Fruit fly (Drosophila melanogaster): ENCODE results near the gene Cpr66D.

Gene Cpr66D

DNA sequence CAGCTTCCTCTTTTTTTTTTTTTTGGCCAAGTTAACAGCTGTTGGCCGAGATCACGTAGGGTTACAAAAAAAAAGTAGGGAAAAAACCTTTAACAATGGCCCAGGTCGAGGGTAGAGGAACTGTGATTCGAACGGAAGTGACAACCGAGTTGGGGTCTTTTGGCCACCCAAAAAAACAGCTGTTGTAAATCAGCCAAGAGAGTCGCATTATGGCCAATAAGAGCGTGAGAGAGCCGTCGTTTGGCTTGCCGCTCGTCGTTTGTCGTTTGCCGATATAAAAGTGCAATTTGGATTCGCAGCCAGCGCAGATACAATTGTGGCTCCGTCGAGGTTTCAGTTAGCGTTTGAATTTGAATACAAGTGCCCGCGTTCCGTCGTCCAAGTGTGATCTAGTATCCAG is at the start of gene Cpr66D:
Cpr66D (plus strand) TSS at position 301 of the 400 bp plus-strand sequence.
- TF ChIP-seq noc (tag; optimal IDR thresholded peaks at IDR 0.05): no peak

DNA sequence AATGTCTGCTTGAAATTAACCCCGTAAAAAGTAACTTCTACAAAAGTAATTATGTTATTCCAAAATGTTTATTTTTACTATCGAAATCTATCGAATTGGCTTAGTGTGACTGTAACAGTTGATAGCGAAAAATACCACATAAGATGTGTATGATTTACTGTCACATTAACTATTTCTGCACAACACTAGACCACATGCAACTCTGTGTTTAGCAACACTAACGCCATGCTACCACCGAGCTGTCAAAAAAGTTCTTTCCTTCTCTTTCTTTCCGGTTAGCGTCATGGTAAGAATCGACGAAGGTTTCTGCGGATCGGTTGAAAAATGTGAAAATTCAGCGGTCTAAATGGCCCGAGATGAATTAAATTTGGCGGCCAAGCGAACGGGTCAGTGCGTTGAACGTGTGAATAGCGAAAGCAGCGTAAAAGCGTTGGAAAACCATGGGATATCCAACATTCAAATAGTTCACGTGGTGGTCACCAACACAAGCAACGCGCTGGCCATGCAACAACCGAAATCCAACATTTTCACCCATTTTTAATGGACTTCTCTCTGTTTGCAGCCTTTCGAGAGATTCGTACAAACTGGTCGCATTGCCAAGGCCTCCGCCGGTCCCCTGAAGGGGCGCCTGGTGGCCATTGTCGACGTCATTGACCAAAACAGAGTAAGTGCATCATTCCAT is 39.3 kb upstream of the Cpr66D start, which contains the start of the genes Nelf-E and RpL14:
Nelf-E (minus strand) TSS at position 128 of the 682 bp plus-strand sequence.
RpL14 (plus strand) TSS at position 255 of the 682 bp plus-strand sequence.
- TF ChIP-seq noc (tag; optimal IDR thresholded peaks at IDR 0.05): peak; percentile 85

DNA sequence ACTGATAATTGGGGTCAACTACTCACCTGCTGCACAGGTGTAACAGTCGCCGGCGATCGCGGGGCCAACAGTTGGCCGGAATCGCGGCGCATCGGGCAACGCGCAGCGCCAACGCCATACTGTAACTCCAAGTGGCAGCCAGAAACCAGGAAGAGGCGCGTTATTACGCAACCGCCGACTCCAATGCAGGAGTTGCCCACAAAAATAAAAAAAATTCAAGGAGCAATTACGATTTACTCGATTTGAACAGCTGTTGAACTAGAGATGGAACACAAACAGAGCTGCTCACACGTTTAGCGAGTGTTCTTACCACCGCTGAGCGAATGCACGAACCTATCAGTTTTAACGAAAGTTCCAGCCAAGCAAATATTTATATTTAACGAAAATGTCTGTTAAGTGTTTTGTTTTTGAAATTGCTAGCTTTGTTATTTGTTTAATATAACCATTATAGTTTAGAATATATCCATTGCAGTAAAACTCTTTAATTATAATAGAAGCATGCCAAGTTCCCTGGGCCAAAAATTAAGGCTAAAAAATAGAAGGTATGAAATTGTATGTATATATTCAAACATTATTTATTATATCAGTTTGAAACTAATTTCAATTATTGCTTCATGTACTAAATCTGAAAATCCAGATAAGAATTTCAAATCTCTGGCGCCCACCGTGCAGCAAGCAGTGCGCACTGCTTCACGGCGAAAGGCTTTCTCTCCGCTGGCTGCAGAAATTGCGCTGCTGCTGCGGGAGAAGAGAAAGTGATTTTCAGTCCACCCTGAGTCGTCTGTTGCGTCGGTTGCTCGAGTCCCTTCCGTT is 36.2 kb upstream of the Cpr66D start, which contains the start of the genes CG5989 and CG6282:
CG5989 (minus strand) TSS at position 270 of the 813 bp plus-strand sequence.
CG6282 (plus strand) TSS at position 778 of the 813 bp plus-strand sequence.
- no peak for TF ChIP-seq noc (tag; optimal IDR thresholded peaks at IDR 0.05)

DNA sequence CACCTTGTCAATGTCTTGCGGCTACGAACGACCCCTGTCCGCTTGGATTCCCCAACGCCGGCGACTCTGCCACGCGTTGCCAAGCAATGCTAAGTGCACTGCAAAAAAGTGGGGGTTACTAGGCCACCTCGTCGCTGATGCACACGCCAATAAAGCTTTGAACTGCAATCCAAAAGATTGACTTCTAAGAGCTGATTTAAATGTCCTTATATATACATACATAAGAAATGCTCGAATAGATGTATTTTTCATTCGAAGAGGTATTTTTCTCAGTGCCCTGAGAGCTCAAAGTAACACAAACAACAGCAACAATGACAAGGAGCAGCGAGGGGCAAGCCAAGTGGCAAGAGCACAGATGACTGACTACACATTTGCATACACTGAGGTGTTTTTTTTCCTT is 32.8 kb upstream of the Cpr66D start:
- TF ChIP-seq noc (tag; optimal IDR thresholded peaks at IDR 0.05): no peak

DNA sequence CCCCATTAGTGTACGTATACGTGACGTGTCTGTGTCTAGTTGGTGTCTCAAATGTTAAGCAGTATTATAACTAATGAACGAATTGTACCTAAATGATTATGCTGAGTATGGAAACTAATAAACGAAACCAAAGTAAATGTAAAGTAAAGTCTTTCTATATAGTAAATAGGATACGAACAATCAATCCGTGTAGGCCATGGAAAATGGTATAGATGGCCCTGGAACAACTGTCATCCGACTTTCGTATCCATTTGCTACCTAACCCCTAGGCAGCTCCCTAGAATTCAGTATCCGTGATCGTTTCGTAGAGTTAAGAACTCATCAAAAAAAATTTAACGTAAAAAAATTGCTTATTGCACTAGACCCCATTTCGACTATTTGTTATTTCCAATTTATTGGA is 23.3 kb upstream of the Cpr66D start, which contains the start of gene S-Lap1:
S-Lap1 (plus strand) TSS at position 301 of the 400 bp plus-strand sequence.
- TF ChIP-seq noc (tag; optimal IDR thresholded peaks at IDR 0.05): no peak

DNA sequence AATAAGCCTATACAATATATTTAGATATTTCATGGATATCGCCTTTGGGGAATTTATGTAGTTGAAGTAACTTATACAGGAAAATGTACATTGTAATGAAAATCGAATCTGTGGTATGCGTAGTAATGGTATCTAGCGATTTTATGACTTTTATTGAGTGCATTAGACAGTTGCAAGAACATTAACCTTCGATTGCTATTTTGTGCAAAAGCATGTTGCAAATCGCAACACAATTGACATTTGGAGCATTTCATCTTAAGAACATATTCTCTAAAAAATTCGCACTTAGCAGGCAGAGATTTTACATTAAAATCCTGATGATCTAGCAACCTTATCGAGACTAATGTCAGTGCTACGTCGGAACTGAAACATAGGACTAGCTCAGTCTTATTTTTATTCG is 20.7 kb upstream of the Cpr66D start, which contains the start of gene S-Lap2:
S-Lap2 (plus strand) TSS at position 301 of the 400 bp plus-strand sequence.
- no peak for TF ChIP-seq noc (tag; optimal IDR thresholded peaks at IDR 0.05)

DNA sequence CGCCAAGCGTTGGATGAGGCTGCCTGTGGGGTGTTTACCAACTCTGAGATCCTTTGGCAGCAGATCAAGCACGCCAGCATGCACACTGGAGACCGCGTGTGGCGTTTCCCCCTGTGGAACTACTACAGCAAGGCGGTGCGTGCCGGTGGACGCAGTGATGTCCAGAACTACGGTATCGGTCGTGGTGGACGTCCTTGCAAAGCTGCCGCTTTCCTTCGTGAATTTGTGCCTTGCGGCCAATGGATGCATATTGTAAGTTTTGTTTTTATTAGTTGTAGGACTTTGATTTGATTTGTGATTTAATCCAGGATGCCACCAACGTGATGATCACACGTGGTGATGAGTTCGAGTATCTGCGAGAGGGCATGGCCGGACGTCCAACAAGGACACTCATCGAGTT is 18.8 kb upstream of the Cpr66D start:
- no peak for TF ChIP-seq noc (tag; optimal IDR thresholded peaks at IDR 0.05)

DNA sequence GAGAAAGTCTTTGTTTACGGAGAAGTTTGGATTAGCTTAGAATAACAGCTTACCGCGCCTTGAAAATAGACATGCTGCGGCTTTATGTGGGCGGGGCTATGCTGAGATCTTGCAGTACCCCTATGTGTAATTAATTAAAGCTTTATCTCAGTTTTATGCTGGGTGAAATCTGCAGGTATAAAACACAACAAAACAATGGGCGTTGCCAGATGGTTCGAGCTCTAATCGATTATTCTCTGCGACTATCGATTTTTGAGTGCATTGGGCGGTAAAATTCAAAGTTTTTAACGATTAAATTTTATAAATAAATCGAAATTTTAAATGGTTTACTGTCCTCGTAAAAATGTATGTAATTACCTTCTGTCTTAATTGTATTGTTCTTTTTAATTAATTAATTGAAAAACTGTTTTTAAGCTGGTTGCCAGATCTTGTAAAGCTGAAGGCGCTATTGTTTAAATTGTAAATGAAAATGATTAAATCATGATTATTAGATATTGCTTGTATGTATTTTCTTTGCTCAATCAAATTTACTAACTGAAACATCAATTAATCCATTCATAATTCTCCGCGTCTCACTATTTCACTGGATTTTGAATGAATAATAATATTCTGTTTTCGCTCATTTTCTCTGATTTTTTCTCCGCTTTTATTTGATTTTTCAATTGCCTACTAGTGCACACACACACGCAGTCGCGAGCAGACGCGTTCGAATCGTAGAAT is 16.4 kb upstream of the Cpr66D start, which contains the start of the genes GAPsec and Zasp66:
GAPsec (minus strand) TSS at position 200 of the 720 bp plus-strand sequence.
Zasp66 (plus strand) TSS at position 670 of the 720 bp plus-strand sequence.
- no peak for TF ChIP-seq noc (tag; optimal IDR thresholded peaks at IDR 0.05)

DNA sequence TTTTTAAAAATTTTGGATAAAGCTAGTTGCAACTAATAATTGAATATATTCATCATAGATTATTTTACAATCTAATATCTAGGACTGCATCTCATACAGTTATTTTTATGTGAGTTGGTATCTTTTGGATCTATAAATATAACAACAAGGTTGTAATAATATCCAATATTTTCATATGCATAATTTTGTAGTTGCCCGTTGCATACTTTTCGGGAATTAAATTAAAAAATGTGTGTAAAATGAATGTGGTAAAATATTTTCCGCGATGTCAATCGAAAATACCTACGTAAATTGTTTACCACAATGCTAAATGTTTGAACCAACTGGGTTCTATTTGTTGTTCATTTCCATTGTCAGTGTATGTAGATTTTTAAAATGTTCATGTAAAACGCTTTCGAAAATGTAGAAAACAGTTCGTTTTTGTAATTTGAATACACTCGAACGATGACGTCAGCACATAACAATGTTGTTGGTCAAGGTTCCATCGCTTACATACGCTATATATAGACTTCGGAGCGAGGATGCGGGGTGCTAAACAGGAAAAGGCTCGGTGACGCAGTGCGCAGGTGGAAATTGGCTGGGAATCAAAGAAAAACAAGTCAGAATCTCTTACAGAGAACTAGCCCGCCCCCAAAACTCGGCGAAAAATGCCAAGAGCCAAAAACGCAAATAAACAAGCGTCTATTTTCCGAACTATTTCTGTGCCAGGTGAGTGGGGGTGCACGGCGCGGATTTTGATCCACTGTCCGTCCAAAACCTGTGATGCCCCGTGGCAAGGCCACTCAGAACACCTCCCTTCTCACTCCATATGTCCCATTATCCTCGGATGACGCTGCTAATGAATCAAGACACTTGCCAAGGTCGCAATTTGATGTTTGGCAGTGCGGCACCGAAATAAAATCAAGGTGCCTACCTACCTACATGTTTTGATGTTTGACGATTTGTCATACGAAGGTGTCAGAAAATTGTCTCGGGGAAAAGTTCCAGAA is 12.1 kb upstream of the Cpr66D start:
- TF ChIP-seq noc (tag; optimal IDR thresholded peaks at IDR 0.05): no peak

DNA sequence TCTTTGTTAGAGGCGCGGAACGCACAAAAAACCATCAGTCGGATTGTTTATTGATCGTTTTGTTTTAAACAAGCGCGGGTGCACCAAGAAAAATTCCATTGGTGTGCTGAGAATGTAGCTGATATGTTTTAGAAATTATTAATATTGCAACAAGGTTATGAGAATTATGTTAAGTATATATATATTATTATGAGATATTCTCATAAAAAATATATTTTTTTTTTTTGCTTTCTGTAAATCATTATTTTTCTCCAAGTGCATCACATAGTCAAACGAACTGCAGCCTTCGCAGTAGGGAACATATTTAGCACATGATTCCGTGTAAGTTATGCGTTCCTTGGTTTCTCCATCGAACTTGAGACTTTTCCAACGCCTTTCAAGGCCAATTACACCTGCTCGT is 11.3 kb upstream of the Cpr66D start:
- no peak for TF ChIP-seq noc (tag; optimal IDR thresholded peaks at IDR 0.05)

DNA sequence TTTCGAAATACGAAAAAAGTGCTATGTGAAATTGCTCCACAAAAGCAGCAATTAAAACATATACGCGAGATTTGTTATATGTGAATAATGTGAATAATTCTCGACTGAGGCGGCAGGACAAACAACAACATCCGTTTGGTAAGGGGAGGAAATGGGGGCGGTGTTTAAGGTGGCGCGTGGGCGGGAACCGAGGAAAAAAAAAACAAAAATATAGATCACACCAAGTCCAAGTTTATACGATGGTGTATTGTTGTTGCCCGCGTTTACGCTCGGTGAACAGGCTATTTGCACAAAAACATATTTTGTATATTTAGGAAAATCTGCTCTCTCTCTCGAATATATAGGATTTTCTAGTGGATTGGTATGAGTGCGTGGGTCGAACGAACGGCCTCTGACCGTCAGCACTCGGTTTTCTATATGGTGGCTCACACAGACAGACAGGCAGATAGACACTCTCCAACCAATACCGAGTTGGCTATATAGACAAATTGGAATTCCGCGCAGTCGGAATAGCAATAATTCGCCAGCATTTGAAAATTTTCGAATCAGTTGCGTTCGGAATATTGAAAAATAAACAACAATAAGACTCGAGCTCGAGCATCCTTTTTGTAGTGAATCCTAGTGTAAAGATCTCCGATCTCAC is 10.4 kb upstream of the Cpr66D start:
- TF ChIP-seq noc (tag; optimal IDR thresholded peaks at IDR 0.05): no peak

DNA sequence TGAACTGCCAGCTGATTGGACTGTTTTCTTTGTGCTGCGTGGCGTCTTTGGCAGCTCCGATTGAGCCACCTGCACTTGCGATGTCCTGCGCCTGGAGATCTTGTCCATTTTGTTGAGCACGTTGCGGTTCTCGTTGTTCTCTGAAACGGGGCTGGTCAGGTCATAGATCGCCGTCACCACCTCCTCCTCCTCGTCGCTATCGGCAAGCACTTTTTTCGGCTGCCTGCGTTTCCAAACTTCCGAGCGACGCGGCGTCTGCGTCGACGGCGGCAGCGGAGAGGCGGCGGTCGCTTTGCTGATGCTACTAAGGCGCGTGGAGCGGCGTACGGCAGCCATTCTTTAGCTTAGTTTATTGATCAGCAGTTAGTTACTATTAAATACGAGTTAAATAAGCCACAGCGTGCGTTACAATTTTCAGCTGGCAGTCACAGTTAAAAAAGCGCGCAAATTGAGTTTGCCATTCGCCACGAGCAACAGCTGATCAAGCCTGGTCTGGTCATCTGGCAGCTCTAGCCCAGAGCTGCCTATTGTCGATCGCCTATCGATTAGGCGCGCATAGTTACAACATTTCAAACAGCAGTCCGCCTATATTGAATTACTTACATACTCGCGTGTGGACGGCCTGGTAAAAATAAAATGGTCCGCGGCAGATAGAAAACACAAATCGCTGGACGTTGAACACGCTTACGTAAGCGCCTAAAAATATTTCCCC is 6.5 kb upstream of the Cpr66D start, which contains the start of gene Cdc6:
Cdc6 (minus strand) TSS at position 456 of the 712 bp plus-strand sequence.
- TF ChIP-seq noc (tag; optimal IDR thresholded peaks at IDR 0.05): no peak

DNA sequence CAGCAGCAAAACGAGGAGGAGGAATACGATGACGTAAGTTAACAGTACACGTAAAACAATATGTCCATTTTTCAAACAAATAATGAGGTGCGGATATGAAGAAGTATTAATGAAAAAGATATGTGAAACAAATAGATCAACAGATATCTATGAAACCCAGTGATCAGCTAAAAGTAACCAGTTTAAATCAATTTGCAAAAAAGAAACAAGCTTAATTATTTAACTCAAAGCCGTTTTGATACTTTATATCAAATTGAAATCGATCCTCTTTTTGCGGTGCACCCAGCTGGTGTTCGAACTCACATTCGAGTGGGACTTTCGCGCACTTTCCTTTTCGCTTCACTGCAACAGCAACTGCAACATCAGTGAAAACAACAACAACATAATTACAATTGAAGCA is 810 bp downstream of the Cpr66D start:
- TF ChIP-seq noc (tag; optimal IDR thresholded peaks at IDR 0.05): no peak

Data from whole organism, larva.